Worm (Caenorhabditis elegans) whole organism, L4 larva: ENCODE data around the gene ndx-3.

Source experiments
- F49E8.2 ChIP-seq: sonication (generic microtip); optimal IDR thresholded peaks from 2 replicates; lab custom pipeline; 2016; ENCODE audit warnings: missing compliant biosample characterization, mild to moderate bottlenecking, missing genetic modification characterization, borderline replicate concordance
- R02D3.7 ChIP-seq: fragments of 150-350 bp; sonication (generic microtip); optimal IDR thresholded peaks from 3 replicates; lab custom pipeline; 2014; ENCODE audit warnings: missing biosample characterization, missing genetic modification characterization
- T20F7.1 ChIP-seq: fragments of 200-800 bp; sonication (Bioruptor generic); optimal IDR thresholded peaks from 2 replicates; lab custom pipeline; 2018; ENCODE audit warnings: mild to moderate bottlenecking, missing genetic modification characterization, missing compliant biosample characterization
- Y105C5A.15 ChIP-seq: fragments of 200-800 bp; sonication (Bioruptor generic); IDR thresholded peaks from 2 replicates; pipeline ENCODE4 v1.3.6; 2022; ENCODE audit warnings: missing genetic modification characterization, missing compliant biosample characterization
- Y48G9A.11 ChIP-seq: fragments of 200-800 bp; sonication (Bioruptor generic); IDR thresholded peaks from 2 replicates; pipeline ENCODE4 v1.3.6; 2022; ENCODE audit warnings: missing genetic modification reagents, missing genetic modification characterization, missing compliant biosample characterization
- Y75B8A.6 ChIP-seq: fragments of 200-800 bp; sonication (Bioruptor generic); IDR thresholded peaks from 2 replicates; pipeline ENCODE4 v1.3.6; 2022; ENCODE audit warnings: missing genetic modification reagents, missing genetic modification characterization, missing compliant biosample characterization
- ZK337.2 ChIP-seq: fragments of 200-800 bp; sonication (Bioruptor generic); IDR thresholded peaks from 2 replicates; pipeline ENCODE4 v1.3.6; 2022; ENCODE audit warnings: missing genetic modification reagents, missing genetic modification characterization, missing compliant biosample characterization
- ama-1 ChIP-seq: fragments of 150-350 bp; optimal IDR thresholded peaks from 2 replicates; lab custom pipeline; 2014; ENCODE audit warnings: inconsistent platforms, mixed read lengths
- ceh-32 ChIP-seq: sonication (generic microtip); optimal IDR thresholded peaks from 2 replicates; lab custom pipeline; 2016; ENCODE audit warnings: mild to moderate bottlenecking, missing genetic modification characterization, missing compliant biosample characterization; ENCODE audit not compliant: poor library complexity
- ceh-44 ChIP-seq: fragments of 200-800 bp; sonication (Bioruptor generic); IDR thresholded peaks from 2 replicates; pipeline ENCODE4 v1.3.6; 2022; ENCODE audit warnings: missing genetic modification reagents, missing genetic modification characterization, missing compliant biosample characterization
- ceh-82 ChIP-seq: sonication (generic microtip); optimal IDR thresholded peaks from 2 replicates; lab custom pipeline; 2017; ENCODE audit warnings: missing biosample characterization, missing genetic modification characterization
- ctbp-1 ChIP-seq: fragments of 200-800 bp; sonication (Bioruptor generic); IDR thresholded peaks from 2 replicates; pipeline ENCODE4 v1.3.6; 2022; ENCODE audit warnings: missing genetic modification reagents, missing genetic modification characterization, missing compliant biosample characterization
- daf-12 ChIP-seq: fragments of 150-350 bp; optimal IDR thresholded peaks from 2 replicates; lab custom pipeline; 2014; ENCODE audit warnings: missing biosample characterization, missing genetic modification reagents, missing genetic modification characterization
- daf-16 ChIP-seq, 3 experiments: sonication (generic microtip); optimal IDR thresholded peaks; 2 replicates each; lab custom pipeline; 2016 to 2017; ENCODE audit warnings: missing genetic modification characterization in 3 of 3, missing genetic modification reagents in 3 of 3, mild to moderate bottlenecking in 2 of 3, missing compliant biosample characterization in 2 of 3, missing biosample characterization in 1 of 3, moderate library complexity in 1 of 3
- daf-19 ChIP-seq: fragments of 200-800 bp; sonication (Bioruptor generic); conservative IDR thresholded peaks from 2 replicates; pipeline ENCODE4 v1.3.6; 2022; ENCODE audit warnings: missing genetic modification characterization, missing compliant biosample characterization
- daf-8 ChIP-seq: fragments of 200-800 bp; sonication (Bioruptor generic); IDR thresholded peaks from 2 replicates; pipeline ENCODE4 v1.3.6; 2022; ENCODE audit warnings: missing genetic modification characterization, missing compliant biosample characterization
- dmd-6 ChIP-seq: fragments of 200-800 bp; sonication (Bioruptor generic); IDR thresholded peaks from 2 replicates; pipeline ENCODE4 v1.3.6; 2022; ENCODE audit warnings: missing genetic modification reagents, missing genetic modification characterization, missing compliant biosample characterization
- dmd-9 ChIP-seq: fragments of 200-800 bp; sonication (Bioruptor generic); IDR thresholded peaks from 2 replicates; pipeline ENCODE4 v1.3.6; 2022; ENCODE audit warnings: missing genetic modification reagents, missing genetic modification characterization, missing compliant biosample characterization
- duxl-1 ChIP-seq: sonication (generic microtip); optimal IDR thresholded peaks from 2 replicates; lab custom pipeline; 2016; ENCODE audit warnings: mild to moderate bottlenecking, missing genetic modification characterization, moderate library complexity, missing compliant biosample characterization; ENCODE audit not compliant: poor library complexity
- dve-1 ChIP-seq: sonication (generic microtip); optimal IDR thresholded peaks from 2 replicates; lab custom pipeline; 2017; ENCODE audit warnings: antibody characterized with exemption, mild to moderate bottlenecking, missing genetic modification characterization, missing compliant biosample characterization; ENCODE audit not compliant: insufficient read depth
- fos-1 ChIP-seq: fragments of 150-350 bp; optimal IDR thresholded peaks from 2 replicates; lab custom pipeline; 2014; ENCODE audit warnings: missing biosample characterization, missing genetic modification characterization
- gei-8 ChIP-seq: fragments of 200-800 bp; sonication (Bioruptor generic); optimal IDR thresholded peaks from 2 replicates; lab custom pipeline; 2018; ENCODE audit warnings: mild to moderate bottlenecking, missing genetic modification characterization, missing compliant biosample characterization
- hif-1 ChIP-seq, 2 experiments: sonication (generic microtip); optimal IDR thresholded peaks; 2 replicates each; lab custom pipeline; 2016 to 2017; ENCODE audit warnings: missing compliant biosample characterization in 2 of 2, missing genetic modification characterization in 2 of 2, missing genetic modification reagents in 2 of 2, missing genotype in 2 of 2, mild to moderate bottlenecking in 1 of 2
- lim-7 ChIP-seq: fragments of 200-800 bp; sonication (Bioruptor generic); IDR thresholded peaks from 2 replicates; pipeline ENCODE4 v1.3.6; 2022; ENCODE audit warnings: missing genetic modification characterization, missing compliant biosample characterization
- lin-1 ChIP-seq: fragments of 200-800 bp; sonication (Bioruptor generic); IDR thresholded peaks from 2 replicates; pipeline ENCODE4 v1.3.6; 2022; ENCODE audit warnings: missing genetic modification reagents, missing genetic modification characterization, missing compliant biosample characterization
- lin-15B ChIP-seq: fragments of 150-350 bp; sonication (generic microtip); optimal IDR thresholded peaks from 3 replicates; lab custom pipeline; 2014; ENCODE audit warnings: missing biosample characterization, missing genetic modification characterization
- lin-39 ChIP-seq: fragments of 150-350 bp; optimal IDR thresholded peaks from 2 replicates; lab custom pipeline; 2014; ENCODE audit warnings: missing biosample characterization, missing genetic modification reagents, missing genetic modification characterization
- lir-3 ChIP-seq: sonication (generic microtip); optimal IDR thresholded peaks from 2 replicates; lab custom pipeline; 2016; ENCODE audit warnings: mild to moderate bottlenecking, missing genetic modification characterization, missing compliant biosample characterization
- madf-5 ChIP-seq, 2 experiments: fragments of 200-800 bp; sonication (Bioruptor generic); IDR thresholded peaks; 2 replicates each; pipeline ENCODE4 v1.3.6; 2022; ENCODE audit warnings: missing compliant biosample characterization in 2 of 2, missing genetic modification characterization in 2 of 2
- mep-1 ChIP-seq: fragments of 150-350 bp; sonication (generic microtip); optimal IDR thresholded peaks from 3 replicates; lab custom pipeline; 2014; ENCODE audit warnings: missing biosample characterization, missing genetic modification characterization
- mes-2 ChIP-seq: sonication (generic microtip); optimal IDR thresholded peaks from 2 replicates; lab custom pipeline; 2016; ENCODE audit warnings: missing genotype, mild to moderate bottlenecking, missing genetic modification characterization, missing compliant biosample characterization; ENCODE audit not compliant: poor library complexity, severe bottlenecking
- nhr-102 ChIP-seq: sonication (generic microtip); optimal IDR thresholded peaks from 2 replicates; lab custom pipeline; 2016; ENCODE audit warnings: mild to moderate bottlenecking, missing genetic modification characterization, moderate library complexity, missing compliant biosample characterization
- nhr-111 ChIP-seq: fragments of 200-800 bp; sonication (Bioruptor generic); optimal IDR thresholded peaks from 2 replicates; lab custom pipeline; 2018; ENCODE audit warnings: mild to moderate bottlenecking, missing genetic modification characterization, missing compliant biosample characterization
- nhr-25 ChIP-seq: sonication (generic microtip); optimal IDR thresholded peaks from 2 replicates; lab custom pipeline; 2017; ENCODE audit warnings: missing genetic modification characterization, mild to moderate bottlenecking, missing compliant biosample characterization, antibody characterized with exemption, moderate library complexity, borderline replicate concordance; ENCODE audit not compliant: insufficient read depth
- nhr-28 ChIP-seq: fragments of 150-350 bp; optimal IDR thresholded peaks from 2 replicates; lab custom pipeline; 2014; ENCODE audit warnings: missing biosample characterization, missing genetic modification characterization
- nhr-41 ChIP-seq: fragments of 200-800 bp; sonication (Bioruptor generic); IDR thresholded peaks from 2 replicates; pipeline ENCODE4 v1.3.6; 2022; ENCODE audit warnings: missing genetic modification reagents, missing genetic modification characterization, missing compliant biosample characterization
- nhr-6 ChIP-seq: fragments of 150-350 bp; optimal IDR thresholded peaks from 2 replicates; lab custom pipeline; 2014; ENCODE audit warnings: missing biosample characterization, missing genetic modification characterization
- php-3 ChIP-seq: fragments of 200-800 bp; sonication (Bioruptor generic); IDR thresholded peaks from 2 replicates; pipeline ENCODE4 v1.3.6; 2022; ENCODE audit warnings: missing genetic modification reagents, missing genetic modification characterization, missing compliant biosample characterization
- pqm-1 ChIP-seq: sonication (generic microtip); optimal IDR thresholded peaks from 2 replicates; lab custom pipeline; 2017; ENCODE audit warnings: missing biosample characterization, missing genetic modification characterization
- rbr-2 ChIP-seq: sonication (generic microtip); optimal IDR thresholded peaks from 2 replicates; lab custom pipeline; 2016; ENCODE audit warnings: missing genotype, missing genetic modification characterization, missing compliant biosample characterization
- saeg-2 ChIP-seq: fragments of 200-800 bp; sonication (Bioruptor generic); IDR thresholded peaks from 2 replicates; pipeline ENCODE4 v1.3.6; 2022; ENCODE audit warnings: missing genetic modification reagents, missing genetic modification characterization, missing compliant biosample characterization
- snpc-1.2 ChIP-seq: fragments of 200-800 bp; sonication (Bioruptor generic); IDR thresholded peaks from 2 replicates; pipeline ENCODE4 v1.3.6; 2022; ENCODE audit warnings: missing genetic modification reagents, missing genetic modification characterization, missing compliant biosample characterization
- snpc-4 ChIP-seq: fragments of 150-350 bp; optimal IDR thresholded peaks from 2 replicates; lab custom pipeline; 2014; ENCODE audit warnings: missing biosample characterization, missing genetic modification characterization
- unc-130 ChIP-seq: sonication (generic microtip); optimal IDR thresholded peaks from 2 replicates; lab custom pipeline; 2016; ENCODE audit warnings: missing genetic modification reagents, missing genetic modification characterization, missing compliant biosample characterization
- unc-62 ChIP-seq, 3 experiments: fragments of 150-350 bp in 1 of 3; sonication (generic microtip); optimal IDR thresholded peaks in 2 of 3; peaks in 1 of 3; 1 replicate in 1 of 3; 2 replicates in 2 of 3; lab custom pipeline; 2014 to 2017; ENCODE audit warnings: missing biosample characterization in 3 of 3, missing genetic modification characterization in 3 of 3, missing genetic modification reagents in 3 of 3, missing genotype in 1 of 3
- vab-7 ChIP-seq: fragments of 200-800 bp; sonication (Bioruptor generic); IDR thresholded peaks from 2 replicates; pipeline ENCODE4 v1.3.6; 2022; ENCODE audit warnings: missing genetic modification reagents, missing genetic modification characterization, missing compliant biosample characterization
- zag-1 ChIP-seq: fragments of 150-350 bp; optimal IDR thresholded peaks from 2 replicates; lab custom pipeline; 2014; ENCODE audit warnings: missing biosample characterization, missing genetic modification characterization
- zfp-3 ChIP-seq: fragments of 200-800 bp; sonication (Bioruptor generic); conservative IDR thresholded peaks from 2 replicates; pipeline ENCODE4 v1.3.6; 2022; ENCODE audit warnings: missing genetic modification reagents, missing genetic modification characterization, missing compliant biosample characterization
- zip-2 ChIP-seq: fragments of 150-350 bp; optimal IDR thresholded peaks from 2 replicates; lab custom pipeline; 2014; ENCODE audit warnings: missing biosample characterization, missing genetic modification characterization
- ztf-7 ChIP-seq: fragments of 150-350 bp; optimal IDR thresholded peaks from 2 replicates; lab custom pipeline; 2014; ENCODE audit warnings: missing biosample characterization, missing genetic modification characterization

The ndx-3 gene

ce11 chrII:4999122-4999521, 45.7 kb downstream of the ndx-3 start, which contains the start of gene citk-2:
Gene citk-2 (plus strand): TSS chrII:4999520.
- no peak for TF ChIP-seq pqm-1 (tag; lab: Kevin White, UChicago)
- no peak for TF ChIP-seq ceh-82 (tag; lab: Kevin White, UChicago)
- no peak for TF ChIP-seq daf-12
- TF ChIP-seq nhr-41 (GFP tag; lab: Robert Waterston, UW), result no peak
- no peak for TF ChIP-seq zag-1 (tag; lab: Kevin White, UChicago)
- TF ChIP-seq ama-1 (lab: Kevin White, UChicago), result no peak
- no peak for TF ChIP-seq php-3 (GFP tag; lab: Robert Waterston, UW)
- TF ChIP-seq lim-7 (GFP tag; lab: Robert Waterston, UW), result no peak
- no peak for TF ChIP-seq ZK337.2 (GFP tag; lab: Robert Waterston, UW)
- peak; percentile 93 for TF ChIP-seq mes-2
- no peak for TF ChIP-seq daf-8
- no peak for TF ChIP-seq snpc-4
- TF ChIP-seq ztf-7, result no peak
- TF ChIP-seq gei-8 (GFP tag; lab: Kevin White, UChicago), result no peak
- TF ChIP-seq ceh-32 (tag; lab: Kevin White, UChicago), result no peak
- TF ChIP-seq dmd-9 (GFP tag; lab: Robert Waterston, UW), result no peak
- no peak for TF ChIP-seq nhr-28 (tag; lab: Kevin White, UChicago)
- no peak for TF ChIP-seq lin-39 (tag; lab: Kevin White, UChicago)
- TF ChIP-seq unc-130, result no peak
- TF ChIP-seq nhr-111 (GFP tag; lab: Kevin White, UChicago), result no peak
- no peak for TF ChIP-seq T20F7.1 (GFP tag; lab: Kevin White, UChicago)
- TF ChIP-seq duxl-1 (tag; lab: Kevin White, UChicago), result peak; percentile 74
- TF ChIP-seq lir-3 (tag; lab: Kevin White, UChicago), result no peak
- no peak for TF ChIP-seq vab-7 (GFP tag; lab: Robert Waterston, UW)
- no peak for TF ChIP-seq dve-1 (tag; lab: Kevin White, UChicago)
- no peak for TF ChIP-seq F49E8.2 (tag; lab: Kevin White, UChicago)
- no peak for TF ChIP-seq Y105C5A.15
- TF ChIP-seq unc-62 (GFP tag; optimal IDR thresholded peaks at IDR 0.05 in 1 of 2; lab: Kevin White, UChicago), result peak in 1 of 2 experiments; percentile 91
- TF ChIP-seq unc-62 (tag; optimal IDR thresholded peaks at IDR 0.05; lab: Kevin White, UChicago), result no peak
- TF ChIP-seq zfp-3 (GFP tag; lab: Robert Waterston, UW), result no peak
- no peak for TF ChIP-seq saeg-2 (GFP tag; lab: Robert Waterston, UW)
- TF ChIP-seq daf-19 (GFP tag; lab: Robert Waterston, UW), result no peak
- no peak for TF ChIP-seq rbr-2
- no peak for TF ChIP-seq R02D3.7
- TF ChIP-seq mep-1, result no peak
- no peak for TF ChIP-seq fos-1 (tag; lab: Kevin White, UChicago)
- TF ChIP-seq madf-5 (GFP tag; IDR thresholded peaks at IDR 0.05; lab: Robert Waterston, UW), result no peak
- peak; percentile 26 for TF ChIP-seq nhr-25
- no peak for TF ChIP-seq Y75B8A.6 (GFP tag; lab: Robert Waterston, UW)
- peak; percentile 42 for TF ChIP-seq zip-2
- peak; percentile 62 for TF ChIP-seq dmd-6 (GFP tag; lab: Robert Waterston, UW)
- no peak for TF ChIP-seq snpc-1.2 (GFP tag; lab: Robert Waterston, UW)
- TF ChIP-seq lin-15B (tag; lab: Kevin White, UChicago), result no peak
- no peak for TF ChIP-seq ceh-44 (GFP tag; lab: Robert Waterston, UW)
- TF ChIP-seq hif-1 (tag; optimal IDR thresholded peaks at IDR 0.05; lab: Kevin White, UChicago), result peak in 1 of 2 experiments; percentile 34
- TF ChIP-seq daf-16 (GFP tag; optimal IDR thresholded peaks at IDR 0.05; lab: Kevin White, UChicago), result no peak
- no peak for TF ChIP-seq daf-16 (tag; optimal IDR thresholded peaks at IDR 0.05; lab: Kevin White, UChicago)
- peak; percentile 68; the same call in 1 of the 2 replicates for TF ChIP-seq lin-1 (GFP tag; lab: Robert Waterston, UW)
- no peak for TF ChIP-seq nhr-102 (tag; lab: Kevin White, UChicago)
- no peak for TF ChIP-seq ctbp-1 (GFP tag; lab: Robert Waterston, UW)
- TF ChIP-seq Y48G9A.11, result no peak
- peak; percentile 54 for TF ChIP-seq nhr-6 (tag; lab: Kevin White, UChicago)
